Worm (Caenorhabditis elegans): Measurements from ENCODE around the gene ZK593.3.

Gene ZK593.3

DNA sequence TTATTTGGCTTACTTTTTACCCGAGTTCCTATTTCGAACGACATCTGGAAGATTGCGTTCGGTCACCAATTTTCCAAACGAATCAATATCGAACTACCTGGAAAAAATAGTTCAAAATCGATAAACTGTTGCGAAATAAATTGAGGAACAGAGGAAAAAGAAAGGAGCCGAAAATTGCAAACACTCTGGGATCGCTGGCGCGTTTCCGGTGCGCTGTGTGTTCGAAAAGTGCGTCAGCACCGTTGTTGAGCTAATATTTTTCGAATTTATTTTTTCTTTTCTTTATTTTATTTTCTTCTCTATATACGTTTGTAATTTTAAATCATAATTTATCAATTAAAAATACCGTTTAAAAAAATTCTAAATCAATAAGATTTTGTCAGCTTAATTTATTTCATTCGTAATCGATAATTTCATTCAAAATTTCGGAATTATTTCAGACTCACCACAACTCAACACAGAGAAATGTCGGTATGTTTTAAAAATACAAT is 17.6 kb downstream of the ZK593.3 start, which contains the start of the genes dnc-1 and lsm-7 (continued):
- TF ChIP-seq tbx-9 (tag; optimal IDR thresholded peaks at IDR 0.05; ENCODE audit: borderline replicate concordance) (no peak), pha-4 (tag; optimal IDR thresholded peaks at IDR 0.05) (peak; percentile 64), snpc-3.4 (tag; optimal IDR thresholded peaks at IDR 0.05) (no peak), pbrm-1 (GFP tag; IDR thresholded peaks at IDR 0.05) (peak; percentile 64; the same call in 1 of the 2 replicates), nhr-80 (tag; optimal IDR thresholded peaks at IDR 0.05) (peak; percentile 67), mxl-1 (tag; optimal IDR thresholded peaks at IDR 0.05) (no peak), dpff-1 (tag; optimal IDR thresholded peaks at IDR 0.05) (no peak), ztf-6 (GFP tag; IDR thresholded peaks at IDR 0.05) (no peak), T07F8.4 (tag; optimal IDR thresholded peaks at IDR 0.05) (no peak), die-1 (tag; optimal IDR thresholded peaks at IDR 0.05) (no peak), Y53F4B.3 (GFP tag; IDR thresholded peaks at IDR 0.05) (no peak), K11D2.4 (GFP tag; IDR thresholded peaks at IDR 0.05) (peak; percentile 68), F39B2.1 (GFP tag; IDR thresholded peaks at IDR 0.05) (no peak), hlh-26 (GFP tag; conservative IDR thresholded peaks at IDR 0.05) (no peak), attf-3 (GFP tag; conservative IDR thresholded peaks at IDR 0.05) (no peak), ekl-4 (GFP tag; IDR thresholded peaks at IDR 0.05) (0 out of 2 replicates have a peak, but pooled peaks have one; percentile 13), D2030.7 (GFP tag; IDR thresholded peaks at IDR 0.05) (no peak), hmg-1.2 (GFP tag; IDR thresholded peaks at IDR 0.05) (no peak), F57C9.4 (tag; optimal IDR thresholded peaks at IDR 0.05) (no peak), tbp1 (GFP tag; optimal IDR thresholded peaks at IDR 0.05) (peak; percentile 51), ets-4 (GFP tag; optimal IDR thresholded peaks at IDR 0.05) (no peak), Y95B8A.8 (GFP tag; IDR thresholded peaks at IDR 0.05) (no peak), hsf-1 (GFP tag; IDR thresholded peaks at IDR 0.05) (no peak), ceh-40 (GFP tag; IDR thresholded peaks at IDR 0.05) (no peak), nfya-2 (GFP tag; IDR thresholded peaks at IDR 0.05) (no peak), lir-1 (GFP tag; conservative IDR thresholded peaks at IDR 0.05) (no peak), rec-8 (tag; optimal IDR thresholded peaks at IDR 0.05) (no peak), ceh-100 (GFP tag; IDR thresholded peaks at IDR 0.05) (no peak), zfh-2 (GFP tag; conservative IDR thresholded peaks at IDR 0.05) (peak; percentile 58; the same call in 1 of the 2 replicates), rcor-1 (GFP tag; IDR thresholded peaks at IDR 0.05) (no peak), snpc-1.3 (tag; optimal IDR thresholded peaks at IDR 0.05; ENCODE audit: insufficient read depth) (peak; percentile 23), Y67H2A.10 (GFP tag; conservative IDR thresholded peaks at IDR 0.05) (0 out of 2 replicates have a peak, but pooled peaks have one; percentile 34), lag-1 (GFP tag; IDR thresholded peaks at IDR 0.05) (no peak), C17E4.6 (GFP tag; IDR thresholded peaks at IDR 0.05) (no peak), F52B5.7 (tag; optimal IDR thresholded peaks at IDR 0.05) (no peak), madf-6 (GFP tag; IDR thresholded peaks at IDR 0.05) (peak; percentile 64; the same call in 1 of the 2 replicates), him-1 (tag; optimal IDR thresholded peaks at IDR 0.05) (no peak), repo-1 (tag; optimal IDR thresholded peaks at IDR 0.05) (no peak), let-526 (GFP tag; IDR thresholded peaks at IDR 0.05) (no peak), nfyb-1 (GFP tag; IDR thresholded peaks at IDR 0.05) (peak; percentile 56), lsl-1 (GFP tag; optimal IDR thresholded peaks at IDR 0.05) (peak; percentile 51), ztf-22 (GFP tag; optimal IDR thresholded peaks at IDR 0.05) (no peak), ztf-3 (GFP tag; optimal IDR thresholded peaks at IDR 0.05) (no peak), hmg-20 (GFP tag; IDR thresholded peaks at IDR 0.05) (no peak), akir-1 (GFP tag; optimal IDR thresholded peaks at IDR 0.05) (no peak), B0019.2 (GFP tag; conservative IDR thresholded peaks at IDR 0.05) (0 out of 2 replicates have a peak, but pooled peaks have one; percentile 6), F37B4.10 (GFP tag; IDR thresholded peaks at IDR 0.05) (no peak), Y53G8AR.9 (GFP tag; conservative IDR thresholded peaks at IDR 0.05) (peak; percentile 67), dpl-1 (GFP tag; optimal IDR thresholded peaks at IDR 0.05) (peak; percentile 56)
